Fruit fly (Drosophila melanogaster) Kc167 (cell line): ENCODE data around the gene CG9986.

Experiments
- Myc ChIP-seq: fragments of >200 bp; optimal IDR thresholded peaks from 2 replicates; lab custom pipeline; 2017; ENCODE audit warnings: missing external identifiers
- h ChIP-seq: fragments of >200 bp; optimal IDR thresholded peaks from 3 replicates; lab custom pipeline; 2018; ENCODE audit warnings: missing external identifiers
- insv ChIP-seq: fragments of >200 bp; optimal IDR thresholded peaks from 3 replicates; lab custom pipeline; 2018; ENCODE audit warnings: missing external identifiers
- psq ChIP-seq: fragments of >200 bp; optimal IDR thresholded peaks from 2 replicates; lab custom pipeline; 2017; ENCODE audit warnings: missing external identifiers

- no peak for TF ChIP-seq psq (lab: Kevin White, UChicago)
- no peak for TF ChIP-seq insv (lab: Kevin White, UChicago)
- no peak for TF ChIP-seq h (lab: Kevin White, UChicago)
- no peak for TF ChIP-seq Myc
Measured at dm6 chr3R:28599238-28600127, 6.4 kb upstream of the CG9986 start, which contains the start of the genes Noa36 and Hrb98DE.
